Worm (Caenorhabditis elegans) whole organism, young adult: ENCODE data around the gene str-124.
A peak's percentile ranks its signal among the peaks of the same experiment; 100 is the strongest.

Source experiments
- B0261.1 ChIP-seq: sonication (generic microtip); optimal IDR thresholded peaks from 2 replicates; lab custom pipeline; 2016; ENCODE audit warnings: mild to moderate bottlenecking, missing genetic modification characterization, moderate library complexity, missing compliant biosample characterization
- B0336.3 ChIP-seq: fragments of 200-800 bp; sonication (Bioruptor generic); IDR thresholded peaks from 2 replicates; pipeline ENCODE4 v1.3.6; 2022; ENCODE audit warnings: missing genetic modification characterization, missing compliant biosample characterization
- C06A6.2 ChIP-seq: fragments of 200-800 bp; sonication (Bioruptor generic); conservative IDR thresholded peaks from 2 replicates; pipeline ENCODE4 v1.3.6; 2022; ENCODE audit warnings: missing genetic modification characterization, missing compliant biosample characterization
- C17E4.6 ChIP-seq: fragments of 200-800 bp; sonication (Bioruptor generic); IDR thresholded peaks from 2 replicates; pipeline ENCODE4 v1.3.6; 2022; ENCODE audit warnings: missing genetic modification reagents, missing genetic modification characterization, missing compliant biosample characterization
- F22D6.2 ChIP-seq: sonication (generic microtip); optimal IDR thresholded peaks from 2 replicates; lab custom pipeline; 2016; ENCODE audit warnings: mild to moderate bottlenecking, missing genetic modification characterization, missing compliant biosample characterization
- F39B2.1 ChIP-seq: fragments of 200-800 bp; sonication (Bioruptor generic); IDR thresholded peaks from 2 replicates; pipeline ENCODE4 v1.3.6; 2022; ENCODE audit warnings: missing genetic modification reagents, missing genetic modification characterization, missing compliant biosample characterization
- Y67H2A.10 ChIP-seq: fragments of 200-800 bp; sonication (Bioruptor generic); conservative IDR thresholded peaks from 2 replicates; pipeline ENCODE4 v1.3.6; 2022; ENCODE audit warnings: missing genetic modification reagents, missing genetic modification characterization, missing compliant biosample characterization
- Y79H2A.3 ChIP-seq: fragments of 200-800 bp; sonication (Bioruptor generic); conservative IDR thresholded peaks from 2 replicates; pipeline ENCODE4 v1.3.6; 2022; ENCODE audit warnings: missing genetic modification reagents, missing genetic modification characterization, missing compliant biosample characterization
- Y95B8A.8 ChIP-seq: fragments of 200-800 bp; sonication (Bioruptor generic); IDR thresholded peaks from 2 replicates; pipeline ENCODE4 v1.3.6; 2022; ENCODE audit warnings: missing genetic modification reagents, missing genetic modification characterization, missing compliant biosample characterization
- attf-6 ChIP-seq: fragments of 200-800 bp; sonication (Bioruptor generic); IDR thresholded peaks from 2 replicates; pipeline ENCODE4 v1.3.6; 2022; ENCODE audit warnings: missing genetic modification reagents, missing genetic modification characterization, missing compliant biosample characterization
- bed-1 ChIP-seq: fragments of 200-800 bp; sonication (Bioruptor generic); IDR thresholded peaks from 2 replicates; pipeline ENCODE4 v1.3.6; 2022; ENCODE audit warnings: missing genetic modification reagents, missing genetic modification characterization, missing compliant biosample characterization
- ceh-27 ChIP-seq: fragments of 200-800 bp; sonication (Bioruptor generic); optimal IDR thresholded peaks from 2 replicates; lab custom pipeline; 2018; ENCODE audit warnings: mild to moderate bottlenecking, missing genetic modification characterization, moderate library complexity, missing compliant biosample characterization
- ceh-91 ChIP-seq: fragments of 200-800 bp; sonication (Bioruptor generic); IDR thresholded peaks from 2 replicates; pipeline ENCODE4 v1.3.6; 2022; ENCODE audit warnings: missing genetic modification reagents, missing genetic modification characterization, missing compliant biosample characterization
- die-1 ChIP-seq: sonication (generic microtip); optimal IDR thresholded peaks from 2 replicates; lab custom pipeline; 2016; ENCODE audit warnings: missing genotype, mild to moderate bottlenecking, missing genetic modification characterization, missing compliant biosample characterization
- dpl-1 ChIP-seq: fragments of 150-350 bp; optimal IDR thresholded peaks from 2 replicates; lab custom pipeline; 2014; ENCODE audit warnings: missing biosample characterization, missing genetic modification reagents, missing genetic modification characterization
- hlh-12 ChIP-seq: sonication (generic microtip); optimal IDR thresholded peaks from 2 replicates; lab custom pipeline; 2016; ENCODE audit warnings: missing genetic modification characterization, missing compliant biosample characterization
- hmg-20 ChIP-seq: fragments of 200-800 bp; sonication (Bioruptor generic); IDR thresholded peaks from 2 replicates; pipeline ENCODE4 v1.3.6; 2022; ENCODE audit warnings: missing genetic modification reagents, missing genetic modification characterization, missing compliant biosample characterization
- hsf-1 ChIP-seq: fragments of 200-800 bp; sonication (Bioruptor generic); IDR thresholded peaks from 2 replicates; pipeline ENCODE4 v1.3.6; 2022; ENCODE audit warnings: missing genetic modification reagents, missing genetic modification characterization, missing compliant biosample characterization
- lag-1 ChIP-seq: fragments of 200-800 bp; sonication (Bioruptor generic); IDR thresholded peaks from 2 replicates; pipeline ENCODE4 v1.3.6; 2022; ENCODE audit warnings: missing genetic modification reagents, missing genetic modification characterization, missing compliant biosample characterization
- lin-35 ChIP-seq, 3 experiments: fragments of 150-350 bp in 2 of 3; sonication (generic microtip) in 1 of 3; optimal IDR thresholded peaks; 2 replicates each; lab custom pipeline; 2014 to 2018; ENCODE audit warnings: missing biosample characterization in 3 of 3, missing genetic modification characterization in 3 of 3, missing genetic modification reagents in 3 of 3
- lin-40 ChIP-seq: sonication (generic microtip); optimal IDR thresholded peaks from 2 replicates; lab custom pipeline; 2016; ENCODE audit warnings: missing genetic modification characterization, mild to moderate bottlenecking, missing compliant biosample characterization, missing genotype, missing genetic modification reagents
- lin-54 ChIP-seq: fragments of 200-800 bp; sonication (Bioruptor generic); optimal IDR thresholded peaks from 2 replicates; lab custom pipeline; 2018; ENCODE audit warnings: mild to moderate bottlenecking, missing genetic modification characterization, missing compliant biosample characterization
- lir-1 ChIP-seq: fragments of 200-800 bp; sonication (Bioruptor generic); conservative IDR thresholded peaks from 2 replicates; pipeline ENCODE4 v1.3.6; 2022; ENCODE audit warnings: missing genetic modification reagents, missing genetic modification characterization, missing compliant biosample characterization
- lsl-1 ChIP-seq: fragments of 200-800 bp; sonication (Bioruptor generic); optimal IDR thresholded peaks from 2 replicates; lab custom pipeline; 2018; ENCODE audit warnings: mild to moderate bottlenecking, missing genetic modification characterization, moderate library complexity, missing compliant biosample characterization
- madf-6 ChIP-seq: fragments of 200-800 bp; sonication (Bioruptor generic); IDR thresholded peaks from 2 replicates; pipeline ENCODE4 v1.3.6; 2022; ENCODE audit warnings: missing genetic modification reagents, missing genetic modification characterization, missing compliant biosample characterization
- mcd-1 ChIP-seq: fragments of 200-800 bp; sonication (Bioruptor generic); IDR thresholded peaks from 2 replicates; pipeline ENCODE4 v1.3.6; 2022; ENCODE audit warnings: missing genetic modification reagents, missing genetic modification characterization, missing compliant biosample characterization
- mel-28 ChIP-seq: sonication (generic microtip); optimal IDR thresholded peaks from 2 replicates; lab custom pipeline; 2016; ENCODE audit warnings: borderline replicate concordance, mild to moderate bottlenecking, missing genetic modification characterization, missing compliant biosample characterization
- nhr-90 ChIP-seq: sonication (generic microtip); optimal IDR thresholded peaks from 2 replicates; lab custom pipeline; 2016; ENCODE audit warnings: missing genotype, mild to moderate bottlenecking, missing genetic modification characterization, missing compliant biosample characterization
- pbrm-1 ChIP-seq: fragments of 200-800 bp; sonication (Bioruptor generic); IDR thresholded peaks from 2 replicates; pipeline ENCODE4 v1.3.6; 2022; ENCODE audit warnings: missing genetic modification reagents, missing genetic modification characterization, missing compliant biosample characterization
- pha-4 ChIP-seq: fragments of 150-350 bp; sonication (generic microtip); optimal IDR thresholded peaks from 2 replicates; lab custom pipeline; 2014; ENCODE audit warnings: missing biosample characterization, missing genetic modification reagents, missing genetic modification characterization
- repo-1 ChIP-seq: sonication (generic microtip); optimal IDR thresholded peaks from 2 replicates; lab custom pipeline; 2017; ENCODE audit warnings: mild to moderate bottlenecking, missing genetic modification characterization, missing compliant biosample characterization
- snpc-1.1 ChIP-seq: sonication (generic microtip); optimal IDR thresholded peaks from 2 replicates; lab custom pipeline; 2017; ENCODE audit warnings: missing genetic modification characterization, mild to moderate bottlenecking, missing compliant biosample characterization, antibody characterized with exemption, moderate library complexity, missing genotype, missing genetic modification reagents; ENCODE audit not compliant: insufficient read depth
- snpc-1.3 ChIP-seq: sonication (generic microtip); optimal IDR thresholded peaks from 2 replicates; lab custom pipeline; 2017; ENCODE audit warnings: missing genetic modification characterization, mild to moderate bottlenecking, missing compliant biosample characterization, antibody characterized with exemption, moderate library complexity, missing genotype, missing genetic modification reagents; ENCODE audit not compliant: insufficient read depth
- somi-1 ChIP-seq: fragments of 200-800 bp; sonication (Bioruptor generic); optimal IDR thresholded peaks from 2 replicates; lab custom pipeline; 2018; ENCODE audit warnings: mild to moderate bottlenecking, missing genetic modification characterization, missing compliant biosample characterization
- sptf-2 ChIP-seq: fragments of 200-800 bp; sonication (Bioruptor generic); optimal IDR thresholded peaks from 2 replicates; lab custom pipeline; 2018; ENCODE audit warnings: mild to moderate bottlenecking, missing genetic modification characterization, missing compliant biosample characterization
- tlf-1 ChIP-seq: fragments of 200-800 bp; sonication (Bioruptor generic); optimal IDR thresholded peaks from 2 replicates; lab custom pipeline; 2018; ENCODE audit warnings: mild to moderate bottlenecking, missing genetic modification characterization, missing compliant biosample characterization
- zfh-2 ChIP-seq: fragments of 200-800 bp; sonication (Bioruptor generic); conservative IDR thresholded peaks from 2 replicates; pipeline ENCODE4 v1.3.6; 2022; ENCODE audit warnings: missing genetic modification reagents, missing genetic modification characterization, missing compliant biosample characterization
- ztf-25 ChIP-seq: fragments of 200-800 bp; sonication (Bioruptor generic); IDR thresholded peaks from 2 replicates; pipeline ENCODE4 v1.3.6; 2022; ENCODE audit warnings: missing genetic modification reagents, missing genetic modification characterization, missing compliant biosample characterization
- ztf-26 ChIP-seq: sonication (generic microtip); optimal IDR thresholded peaks from 2 replicates; lab custom pipeline; 2017; ENCODE audit warnings: missing genetic modification characterization, missing compliant biosample characterization

str-124 gene

ce11 chrX:12761295-12761775 lies 26.4 kb upstream of the str-124 start (continued):
- TF ChIP-seq mcd-1 (GFP tag; lab: Robert Waterston, UW) (no peak), C06A6.2 (no peak), somi-1 (GFP tag; lab: Kevin White, UChicago) (peak; percentile 78), zfh-2 (GFP tag; lab: Robert Waterston, UW) (no peak), C17E4.6 (GFP tag; lab: Robert Waterston, UW) (no peak), ztf-25 (GFP tag; lab: Robert Waterston, UW) (no peak), Y95B8A.8 (GFP tag; lab: Robert Waterston, UW) (no peak), B0261.1 (tag; lab: Kevin White, UChicago) (no peak), mel-28 (tag; lab: Kevin White, UChicago) (no peak), repo-1 (tag; lab: Kevin White, UChicago) (no peak), snpc-1.3 (tag; lab: Kevin White, UChicago) (no peak), hlh-12 (no peak), Y79H2A.3 (GFP tag; lab: Robert Waterston, UW) (no peak), pbrm-1 (no peak), Y67H2A.10 (GFP tag; lab: Robert Waterston, UW) (no peak), ceh-27 (GFP tag; lab: Kevin White, UChicago) (no peak), pha-4 (tag; lab: Kevin White, UChicago) (no peak), lin-35 (GFP tag; optimal IDR thresholded peaks at IDR 0.05; lab: Kevin White, UChicago) (no peak), ztf-26 (tag; lab: Kevin White, UChicago) (peak; percentile 75), lir-1 (GFP tag; lab: Robert Waterston, UW) (no peak), lag-1 (GFP tag; lab: Robert Waterston, UW) (no peak), ceh-91 (GFP tag; lab: Robert Waterston, UW) (no peak)

DNA sequence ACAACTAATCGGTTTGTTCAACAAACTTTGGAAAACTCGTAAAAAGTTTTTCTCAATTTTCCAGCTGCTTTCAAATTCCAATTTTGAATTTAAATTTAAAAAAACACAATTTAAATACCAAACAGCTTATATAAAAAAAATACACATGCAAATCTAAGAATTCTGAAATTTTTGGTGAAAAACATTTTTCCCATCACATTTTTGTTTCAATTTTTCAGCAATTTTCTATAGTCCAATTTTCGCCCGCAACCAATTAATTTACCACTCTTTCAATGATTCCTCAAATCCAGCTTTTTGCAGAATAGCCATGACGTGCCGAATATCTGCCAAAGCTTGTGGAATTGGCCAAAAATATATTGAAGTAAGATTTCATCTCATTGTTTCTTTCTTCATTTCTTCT lies 25.9 kb upstream of the str-124 start, which contains the start of gene cept-1:
cept-1 (plus strand) TSS at position 301 of the 400 bp plus-strand sequence.
- TF ChIP-seq sptf-2 (no peak), F22D6.2 (tag; lab: Kevin White, UChicago) (no peak), hmg-20 (GFP tag; lab: Robert Waterston, UW) (no peak), lin-35 (GFP tag; optimal IDR thresholded peaks at IDR 0.05; lab: Kevin White, UChicago) (no peak), die-1 (tag; lab: Kevin White, UChicago) (no peak), hsf-1 (GFP tag; lab: Robert Waterston, UW) (no peak), pha-4 (tag; lab: Kevin White, UChicago) (no peak), snpc-1.1 (tag; lab: Kevin White, UChicago) (no peak)
- TF ChIP-seq, all 124 proteins: peak for 0

ce11 chrX:12764009-12764408 lies 23.7 kb upstream of the str-124 start:
- TF ChIP-seq bed-1 (no peak), madf-6 (GFP tag; lab: Robert Waterston, UW) (0 out of 2 replicates have a peak, but pooled peaks have one; percentile 15)

- TF ChIP-seq ztf-26 (tag; lab: Kevin White, UChicago) (no peak), dpl-1 (GFP tag; lab: Kevin White, UChicago) (no peak), B0336.3 (GFP tag; lab: Robert Waterston, UW) (no peak), attf-6 (no peak), lin-40 (tag; lab: Kevin White, UChicago) (no peak), lsl-1 (GFP tag; lab: Kevin White, UChicago) (no peak), tlf-1 (GFP tag; lab: Kevin White, UChicago) (no peak), F39B2.1 (GFP tag; lab: Robert Waterston, UW) (no peak), lin-54 (no peak), nhr-90 (tag; lab: Kevin White, UChicago) (no peak)
Observed at ce11 chrX:12769697-12770096, 18.0 kb upstream of the str-124 start, which contains the start of gene ilc-17.1. Gene ilc-17.1 (minus strand): TSS chrX:12769797.
